Fruit fly (Drosophila melanogaster) whole organism, wandering third instar larva: ENCODE results near the gene mRpS30.
A peak's percentile ranks its signal among the peaks of the same experiment; 100 is the strongest.

Experiments used
- Abd-B ChIP-seq: fragments of >200 bp; optimal IDR thresholded peaks from 2 replicates; lab custom pipeline; 2017; ENCODE audit warnings: missing biosample characterization, missing genetic modification characterization
- CG32264 ChIP-seq: fragments of 200-800 bp; sonication (Bioruptor generic); optimal IDR thresholded peaks from 2 replicates; lab custom pipeline; 2016; ENCODE audit warnings: missing biosample characterization, missing genetic modification characterization
- CG9705 ChIP-seq: fragments of 200-800 bp; sonication (Bioruptor generic); optimal IDR thresholded peaks from 2 replicates; lab custom pipeline; 2018; ENCODE audit warnings: missing biosample characterization, mild to moderate bottlenecking, missing genetic modification characterization
- CrebA ChIP-seq: fragments of 200-800 bp; sonication (Bioruptor generic); optimal IDR thresholded peaks from 2 replicates; lab custom pipeline; 2016; ENCODE audit warnings: missing biosample characterization, mild to moderate bottlenecking, missing genetic modification characterization, borderline replicate concordance
- Dfd ChIP-seq: fragments of >200 bp; optimal IDR thresholded peaks from 2 replicates; lab custom pipeline; 2017; ENCODE audit warnings: missing biosample characterization, missing genetic modification characterization
- Dif ChIP-seq: fragments of 200-275, 200-300 bp; sonication (Bioruptor generic); optimal IDR thresholded peaks from 2 replicates; lab custom pipeline; 2018; ENCODE audit warnings: missing biosample characterization, missing genetic modification characterization; ENCODE audit not compliant: partially characterized antibody
- GATAd ChIP-seq: sonication (Bioruptor generic); optimal IDR thresholded peaks from 2 replicates; lab custom pipeline; 2016; ENCODE audit warnings: missing biosample characterization, missing genetic modification characterization
- HLH106 ChIP-seq: fragments of 200-800 bp; optimal IDR thresholded peaks from 3 replicates; lab custom pipeline; 2019; ENCODE audit warnings: missing biosample characterization, mild to moderate bottlenecking, missing genetic modification characterization, moderate library complexity
- Hnf4 ChIP-seq: fragments of 200-800 bp; sonication (Bioruptor generic); optimal IDR thresholded peaks from 2 replicates; lab custom pipeline; 2016; ENCODE audit warnings: missing biosample characterization, mild to moderate bottlenecking, missing genetic modification characterization
- Hr78 ChIP-seq: fragments of >200 bp; optimal IDR thresholded peaks from 2 replicates; lab custom pipeline; 2017; ENCODE audit warnings: missing biosample characterization, missing genetic modification characterization
- Hr83 ChIP-seq: fragments of 200-300 bp; sonication (Bioruptor generic); optimal IDR thresholded peaks from 2 replicates; lab custom pipeline; 2016; ENCODE audit warnings: missing biosample characterization, mild to moderate bottlenecking, missing genetic modification characterization, moderate library complexity; ENCODE audit not compliant: poor library complexity, severe bottlenecking
- Jra ChIP-seq: sonication (Bioruptor generic); optimal IDR thresholded peaks from 2 replicates; lab custom pipeline; 2016; ENCODE audit warnings: missing biosample characterization, missing genetic modification characterization
- Mio ChIP-seq: sonication (Bioruptor generic); optimal IDR thresholded peaks from 2 replicates; lab custom pipeline; 2016; ENCODE audit warnings: missing biosample characterization, missing genetic modification characterization
- Myc ChIP-seq: fragments of >200 bp; optimal IDR thresholded peaks from 2 replicates; lab custom pipeline; 2017
- N ChIP-seq: fragments of >200 bp; optimal IDR thresholded peaks from 2 replicates; lab custom pipeline; 2018; ENCODE audit warnings: missing biosample characterization, missing external identifiers, missing genetic modification characterization
- OdsH ChIP-seq: fragments of 200-800 bp; sonication (Bioruptor generic); optimal IDR thresholded peaks from 2 replicates; lab custom pipeline; 2016; ENCODE audit warnings: missing biosample characterization, mild to moderate bottlenecking, missing genetic modification characterization
- Rel ChIP-seq, 2 experiments: fragments of 200-800 bp; sonication (Bioruptor generic) in 1 of 2; optimal IDR thresholded peaks; 2 replicates in 1 of 2; 3 replicates in 1 of 2; lab custom pipeline; 2016 to 2019; ENCODE audit warnings: mild to moderate bottlenecking in 2 of 2, missing biosample characterization in 2 of 2, missing genetic modification characterization in 2 of 2, moderate library complexity in 1 of 2
- Sp1 ChIP-seq: fragments of 200-800 bp; sonication (Bioruptor generic); optimal IDR thresholded peaks from 3 replicates; lab custom pipeline; 2019; ENCODE audit warnings: missing biosample characterization, mild to moderate bottlenecking, missing genetic modification characterization, moderate library complexity
- Vsx2 ChIP-seq: fragments of 200-300, 225-300 bp; sonication (Bioruptor generic); optimal IDR thresholded peaks from 2 replicates; lab custom pipeline; 2018; ENCODE audit warnings: missing biosample characterization, missing genetic modification characterization; ENCODE audit not compliant: partially characterized antibody
- br ChIP-seq: fragments of 200-800 bp; sonication (Bioruptor generic); optimal IDR thresholded peaks from 2 replicates; lab custom pipeline; 2016; ENCODE audit warnings: missing biosample characterization, missing genetic modification characterization
- brk ChIP-seq: fragments of 200-800 bp; sonication (Bioruptor generic); optimal IDR thresholded peaks from 2 replicates; lab custom pipeline; 2016; ENCODE audit warnings: missing biosample characterization, mild to moderate bottlenecking, missing genetic modification characterization
- dl ChIP-seq, 2 experiments: fragments of 175-275, 200-275 bp in 1 of 2; fragments of 200-275 bp in 1 of 2; sonication (Bioruptor generic); optimal IDR thresholded peaks; lab custom pipeline; 2018; ENCODE audit warnings: mild to moderate bottlenecking in 2 of 2, missing biosample characterization in 2 of 2, missing genetic modification characterization in 2 of 2, moderate library complexity in 2 of 2; ENCODE audit not compliant: partially characterized antibody in 2 of 2, insufficient read depth in 1 of 2
- dmrt93B ChIP-seq: fragments of 200-800 bp; sonication (Bioruptor generic); optimal IDR thresholded peaks from 2 replicates; lab custom pipeline; 2018; ENCODE audit warnings: missing biosample characterization, mild to moderate bottlenecking, missing genetic modification characterization
- dsf ChIP-seq: sonication (Bioruptor generic); optimal IDR thresholded peaks from 2 replicates; lab custom pipeline; 2016; ENCODE audit warnings: missing biosample characterization, missing genetic modification characterization, borderline replicate concordance
- ey ChIP-seq: fragments of 200-800 bp; sonication (Bioruptor generic); optimal IDR thresholded peaks from 2 replicates; lab custom pipeline; 2016; ENCODE audit warnings: missing biosample characterization, missing genetic modification characterization
- foxo ChIP-seq, 2 experiments: fragments of 200-800 bp; sonication (Bioruptor generic); optimal IDR thresholded peaks; 2 replicates in 1 of 2; 3 replicates in 1 of 2; lab custom pipeline; 2016 to 2017; ENCODE audit warnings: missing biosample characterization in 2 of 2, missing genetic modification characterization in 2 of 2
- fru ChIP-seq: fragments of 200-800 bp; sonication (Bioruptor generic); optimal IDR thresholded peaks from 3 replicates; lab custom pipeline; 2016; ENCODE audit warnings: missing biosample characterization, mild to moderate bottlenecking, missing genetic modification characterization
- h ChIP-seq: fragments of 200-800 bp; sonication (Bioruptor generic); optimal IDR thresholded peaks from 3 replicates; lab custom pipeline; 2016; ENCODE audit warnings: missing biosample characterization, mild to moderate bottlenecking, missing genetic modification characterization
- jim ChIP-seq: fragments of 175-275, 200-325 bp; sonication (Bioruptor generic); optimal IDR thresholded peaks from 2 replicates; lab custom pipeline; 2016; ENCODE audit warnings: missing biosample characterization, mild to moderate bottlenecking, missing genetic modification characterization
- lola ChIP-seq: fragments of >200 bp; optimal IDR thresholded peaks from 2 replicates; lab custom pipeline; 2017; ENCODE audit warnings: missing biosample characterization, missing genetic modification characterization
- pan ChIP-seq: fragments of >200 bp; optimal IDR thresholded peaks from 2 replicates; lab custom pipeline; 2017
- psq ChIP-seq: fragments of 200-800 bp; sonication (Bioruptor generic); optimal IDR thresholded peaks from 3 replicates; lab custom pipeline; 2017; ENCODE audit warnings: missing biosample characterization, mild to moderate bottlenecking, missing genetic modification characterization, moderate library complexity
- rgr ChIP-seq: fragments of 200-800 bp; sonication (Bioruptor generic); optimal IDR thresholded peaks from 3 replicates; lab custom pipeline; 2016; ENCODE audit warnings: missing biosample characterization, mild to moderate bottlenecking, missing genetic modification characterization
- sage ChIP-seq: fragments of 200-800 bp; sonication (Bioruptor generic); optimal IDR thresholded peaks from 2 replicates; lab custom pipeline; 2016; ENCODE audit warnings: missing biosample characterization, mild to moderate bottlenecking, missing genetic modification characterization
- sv ChIP-seq: fragments of 200-800 bp; sonication (Bioruptor generic); optimal IDR thresholded peaks from 3 replicates; lab custom pipeline; 2016; ENCODE audit warnings: missing biosample characterization, missing genetic modification characterization
- usp ChIP-seq: fragments of >200 bp; optimal IDR thresholded peaks from 2 replicates; lab custom pipeline; 2017; ENCODE audit warnings: missing biosample characterization, missing genetic modification characterization
- woc ChIP-seq: sonication (Bioruptor generic); optimal IDR thresholded peaks from 2 replicates; lab custom pipeline; 2016; ENCODE audit warnings: missing biosample characterization, mild to moderate bottlenecking, missing genetic modification characterization

The mRpS30 gene

dm6 chrX:15805523-15805922 lies 19.7 kb downstream of the mRpS30 start:
- TF ChIP-seq dsf (GFP tag; lab: Kevin White, UChicago) = no peak
- TF ChIP-seq GATAd (GFP tag; lab: Kevin White, UChicago) = no peak
- no peak for TF ChIP-seq br (GFP tag; lab: Kevin White, UChicago)
- no peak for TF ChIP-seq Jra
- no peak for TF ChIP-seq brk (GFP tag; lab: Kevin White, UChicago)
- no peak for TF ChIP-seq h
- no peak for TF ChIP-seq CG32264
- no peak for TF ChIP-seq Hr78
- TF ChIP-seq, all 38 proteins: peak for 0

dm6 chrX:15807915-15808314 lies 22.1 kb downstream of the mRpS30 start:
- no peak for TF ChIP-seq ey (GFP tag; lab: Kevin White, UChicago)
- no peak for TF ChIP-seq pan
- TF ChIP-seq dl (GFP tag; optimal IDR thresholded peaks at IDR 0.05; lab: Kevin White, UChicago; ENCODE audit: insufficient read depth in 1 of 2, partially characterized antibody in 2 of 2) = no peak
- no peak for TF ChIP-seq usp
- TF ChIP-seq lola (GFP tag; lab: Kevin White, UChicago) = no peak
- no peak for TF ChIP-seq Dif (GFP tag; lab: Kevin White, UChicago)
- TF ChIP-seq CrebA = no peak
- TF ChIP-seq OdsH (GFP tag; lab: Kevin White, UChicago) = no peak
- no peak for TF ChIP-seq sage (GFP tag; lab: Kevin White, UChicago)
- TF ChIP-seq psq = no peak
- no peak for TF ChIP-seq CG9705 (GFP tag; lab: Kevin White, UChicago)
- TF ChIP-seq sv = no peak

dm6 chrX:15809255-15809654 lies 23.4 kb downstream of the mRpS30 start, which contains the start of gene CG8509:
Gene CG8509 (plus strand): TSS chrX:15809555.
- no peak for TF ChIP-seq foxo (GFP tag; optimal IDR thresholded peaks at IDR 0.05; lab: Kevin White, UChicago)
- no peak for TF ChIP-seq dsf (GFP tag; lab: Kevin White, UChicago)
- TF ChIP-seq sv = no peak
- TF ChIP-seq rgr = no peak
- TF ChIP-seq OdsH (GFP tag; lab: Kevin White, UChicago) = no peak
- no peak for TF ChIP-seq CG9705 (GFP tag; lab: Kevin White, UChicago)

- TF ChIP-seq N (GFP tag; lab: Kevin White, UChicago) = peak; percentile 91
- peak; percentile 5 for TF ChIP-seq Hr78
- TF ChIP-seq jim (GFP tag; lab: Kevin White, UChicago) = peak; percentile 26
- peak; percentile 46 for TF ChIP-seq h
- TF ChIP-seq Jra = peak; percentile 50
- peak; percentile 40 for TF ChIP-seq dsf (GFP tag; lab: Kevin White, UChicago)
- TF ChIP-seq Dfd (GFP tag; lab: Kevin White, UChicago) = no peak
- TF ChIP-seq dmrt93B (GFP tag; lab: Kevin White, UChicago) = no peak
- TF ChIP-seq fru (GFP tag; lab: Kevin White, UChicago) = peak; percentile 13
- peak; percentile 44 for TF ChIP-seq sage (GFP tag; lab: Kevin White, UChicago)
- TF ChIP-seq br (GFP tag; lab: Kevin White, UChicago) = peak; percentile 47
- peak; percentile 2 for TF ChIP-seq Hnf4 (GFP tag; lab: Kevin White, UChicago)
- TF ChIP-seq Mio = no peak
- no peak for TF ChIP-seq usp
- peak; percentile 69 for TF ChIP-seq Hr83 (GFP tag; lab: Kevin White, UChicago)
- TF ChIP-seq ey (GFP tag; lab: Kevin White, UChicago) = peak; percentile 16
- TF ChIP-seq dl (GFP tag; optimal IDR thresholded peaks at IDR 0.05; lab: Kevin White, UChicago; ENCODE audit: insufficient read depth in 1 of 2, partially characterized antibody in 2 of 2) = peak; percentile 98 to 99
- TF ChIP-seq CrebA = peak; percentile 70
- TF ChIP-seq pan = no peak
- peak; percentile 40 for TF ChIP-seq woc (GFP tag; lab: Kevin White, UChicago)
- no peak for TF ChIP-seq lola (GFP tag; lab: Kevin White, UChicago)
- peak; percentile 17 for TF ChIP-seq Rel (GFP tag; optimal IDR thresholded peaks at IDR 0.05; lab: Kevin White, UChicago)
- peak; percentile 28 for TF ChIP-seq Rel (tag; optimal IDR thresholded peaks at IDR 0.05; lab: Kevin White, UChicago)
- peak; percentile 15 for TF ChIP-seq Sp1 (GFP tag; lab: Kevin White, UChicago)
- peak; percentile 22 for TF ChIP-seq CG32264
- peak; percentile 17 for TF ChIP-seq OdsH (GFP tag; lab: Kevin White, UChicago)
- peak; percentile 99 for TF ChIP-seq Dif (GFP tag; lab: Kevin White, UChicago)
- TF ChIP-seq Abd-B (GFP tag; lab: Kevin White, UChicago) = peak; percentile 41
- no peak for TF ChIP-seq HLH106
- peak; percentile 93 for TF ChIP-seq Vsx2
- peak; percentile 15 to 53 for TF ChIP-seq foxo (GFP tag; optimal IDR thresholded peaks at IDR 0.05; lab: Kevin White, UChicago)
- no peak for TF ChIP-seq GATAd (GFP tag; lab: Kevin White, UChicago)
- TF ChIP-seq psq = peak; percentile 65
- TF ChIP-seq rgr = peak; percentile 23
- TF ChIP-seq brk (GFP tag; lab: Kevin White, UChicago) = peak; percentile 66
- no peak for TF ChIP-seq Myc (lab: Kevin White, UChicago)
Measured at dm6 chrX:15811666-15812614, 26.1 kb downstream of the mRpS30 start.
